Fruit fly (Drosophila melanogaster) whole organism, adult: ENCODE measurements around the gene RabX6.

Experiments
- CG1620 ChIP-seq: fragments of 200-800 bp; sonication (Bioruptor generic); optimal IDR thresholded peaks from 2 replicates; lab custom pipeline; 2016; ENCODE audit warnings: missing biosample characterization, missing genetic modification characterization
- CG33017 ChIP-seq: fragments of 200-800 bp; sonication (Bioruptor generic); optimal IDR thresholded peaks from 2 replicates; lab custom pipeline; 2018; ENCODE audit warnings: missing biosample characterization, mild to moderate bottlenecking, missing genetic modification characterization, moderate library complexity
- CG7045 ChIP-seq: fragments of 200-800 bp; sonication (Bioruptor generic); optimal IDR thresholded peaks from 2 replicates; lab custom pipeline; 2017; ENCODE audit warnings: missing biosample characterization, mild to moderate bottlenecking, missing genetic modification characterization
- CG7101 ChIP-seq: fragments of 200-800 bp; sonication (Bioruptor generic); optimal IDR thresholded peaks from 2 replicates; lab custom pipeline; 2018; ENCODE audit warnings: missing biosample characterization, mild to moderate bottlenecking, missing genetic modification characterization, moderate library complexity
- Crg-1 ChIP-seq: fragments of 200-800 bp; sonication (Bioruptor generic); optimal IDR thresholded peaks from 2 replicates; lab custom pipeline; 2016; ENCODE audit warnings: missing biosample characterization, missing genetic modification characterization
- cnc ChIP-seq, 2 experiments: fragments of >200 bp; optimal IDR thresholded peaks; 2 replicates each; lab custom pipeline; 2017
- kay ChIP-seq: fragments of 200-800 bp; sonication (Bioruptor generic); peaks from one replicate; lab custom pipeline; 2016; ENCODE audit warnings: missing biosample characterization, missing genetic modification characterization, borderline replicate concordance
- tj ChIP-seq: fragments of 200-800 bp; sonication (Bioruptor generic); optimal IDR thresholded peaks from 3 replicates; lab custom pipeline; 2017; ENCODE audit warnings: missing biosample characterization, mild to moderate bottlenecking, missing genetic modification characterization, moderate library complexity

dm6 chr3L:701798-702635 is 11.7 kb downstream of the RabX6 start:
- TF ChIP-seq kay (GFP tag; lab: Kevin White, UChicago) (no peak), CG7045 (GFP tag; lab: Kevin White, UChicago) (no peak), CG7101 (tag; lab: Kevin White, UChicago) (no peak), CG1620 (no peak), CG33017 (tag; lab: Kevin White, UChicago) (no peak), Crg-1 (GFP tag; lab: Kevin White, UChicago) (no peak), tj (GFP tag; lab: Kevin White, UChicago) (no peak), cnc (optimal IDR thresholded peaks at IDR 0.05; lab: Kevin White, UChicago) (no peak)
